Worm (Caenorhabditis elegans) whole organism, L1 larva: ENCODE measurements around the gene F10G7.10.

ENCODE experiments used
- F16B12.6 ChIP-seq: fragments of 150-350 bp; optimal IDR thresholded peaks from 2 replicates; lab custom pipeline; 2014; ENCODE audit warnings: missing biosample characterization, missing genetic modification characterization
- aly-2 ChIP-seq: fragments of 150-350 bp; optimal IDR thresholded peaks from 2 replicates; lab custom pipeline; 2014; ENCODE audit warnings: missing biosample characterization, missing genetic modification characterization
- lin-39 ChIP-seq: fragments of 150-350 bp; optimal IDR thresholded peaks from 2 replicates; lab custom pipeline; 2014; ENCODE audit warnings: missing biosample characterization, missing genetic modification reagents, missing genetic modification characterization

ce11 chrII:4729733-4730132, 3.7 kb upstream of the F10G7.10 start, which contains the start of gene F41C3.7:
- TF ChIP-seq F16B12.6 (no peak), lin-39 (tag; lab: Kevin White, UChicago) (no peak), aly-2 (tag; lab: Kevin White, UChicago) (no peak)
